Comparison of ENCODE assay signal across 3 fruit fly cellular contexts in the genomic region with DNA sequence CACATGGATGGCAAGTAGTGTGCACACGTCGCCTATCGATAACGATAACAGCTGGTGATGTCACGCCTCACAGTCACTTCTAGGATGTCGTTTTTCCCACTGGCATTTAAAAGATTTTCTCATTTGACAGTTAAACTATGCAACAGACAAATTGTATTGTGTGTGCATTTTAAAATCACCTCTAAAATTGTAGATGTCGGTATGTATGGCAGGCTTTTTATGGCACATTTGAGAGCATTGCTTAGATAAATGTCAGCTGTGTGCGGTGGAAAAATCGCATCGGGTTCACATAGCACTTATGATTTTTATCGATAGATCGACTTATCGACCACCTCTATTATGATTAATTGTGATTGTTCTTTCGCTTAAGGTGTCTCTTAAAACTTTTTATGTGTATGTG.
A peak's percentile ranks its signal among the peaks of the same experiment; 100 is the strongest.
TF ChIP-seq lines count a peak whose summit lies in the region.

Gene ArgRS (minus strand): TSS at position 7 of the 400 bp plus-strand sequence.
Gene CG8578 (plus strand): TSS at position 338 of the 400 bp plus-strand sequence.

TF ChIP-seq in whole organism, embryonic, 481 proteins besides CTCF, POLR2A, EP300 and RAD21 (continued from another document and continues in another):
- TF ChIP-seq CG31224 (GFP tag; IDR thresholded peaks at IDR 0.05; lab: Robert Waterston, UW) = no peak
- peak; percentile 23 for TF ChIP-seq nerfin-1 (tag; optimal IDR thresholded peaks at IDR 0.05; lab: Kevin White, UChicago)
- TF ChIP-seq Nf-YA (GFP tag; IDR thresholded peaks at IDR 0.05; lab: Robert Waterston, UW) = no peak
- no peak for TF ChIP-seq Fer2 (tag; optimal IDR thresholded peaks at IDR 0.05; lab: Kevin White, UChicago)
- no peak for TF ChIP-seq disco-r (GFP tag; optimal IDR thresholded peaks at IDR 0.05; lab: Kevin White, UChicago)
- no peak for TF ChIP-seq kah (GFP tag; optimal IDR thresholded peaks at IDR 0.05; lab: Kevin White, UChicago)
- no peak for TF ChIP-seq CG15011 (GFP tag; optimal IDR thresholded peaks at IDR 0.05; lab: Kevin White, UChicago)
- no peak for TF ChIP-seq CG10274 (GFP tag; optimal IDR thresholded peaks at IDR 0.05; lab: Kevin White, UChicago)
- TF ChIP-seq slou (GFP tag; optimal IDR thresholded peaks at IDR 0.05; lab: Kevin White, UChicago) = peak; percentile 59
- no peak for TF ChIP-seq tup (GFP tag; optimal IDR thresholded peaks at IDR 0.05; lab: Kevin White, UChicago)
- peak; percentile 30 for TF ChIP-seq NC2β (GFP tag; optimal IDR thresholded peaks at IDR 0.05; lab: Kevin White, UChicago)
- no peak for TF ChIP-seq CG10321 (GFP tag; IDR thresholded peaks at IDR 0.05; lab: Robert Waterston, UW)
- TF ChIP-seq Lhr (GFP tag; optimal IDR thresholded peaks at IDR 0.05; lab: Kevin White, UChicago) = peak; percentile 30
- no peak for TF ChIP-seq Vsx1 (GFP tag; optimal IDR thresholded peaks at IDR 0.05; lab: Kevin White, UChicago)
- TF ChIP-seq scrt (GFP tag; optimal IDR thresholded peaks at IDR 0.05; lab: Kevin White, UChicago) = no peak
- TF ChIP-seq sens (GFP tag; lab: Kevin White, UChicago) = peak; percentile 96
- peak; percentile 62 to 88 for TF ChIP-seq dpn (GFP tag; optimal IDR thresholded peaks at IDR 0.05; lab: Kevin White, UChicago)
- TF ChIP-seq fd3F (GFP tag; optimal IDR thresholded peaks at IDR 0.05; lab: Kevin White, UChicago) = no peak
- TF ChIP-seq B-H2 (GFP tag; optimal IDR thresholded peaks at IDR 0.05; lab: Kevin White, UChicago) = peak; percentile 13
- TF ChIP-seq exex (tag; optimal IDR thresholded peaks at IDR 0.05; lab: Kevin White, UChicago) = peak; percentile 29
- no peak for TF ChIP-seq CG10654 (GFP tag; optimal IDR thresholded peaks at IDR 0.05; lab: Kevin White, UChicago)
- peak; percentile 72 for TF ChIP-seq slbo (GFP tag; IDR thresholded peaks at IDR 0.05; lab: Robert Waterston, UW)
- no peak for TF ChIP-seq Asciz (GFP tag; optimal IDR thresholded peaks at IDR 0.05; lab: Kevin White, UChicago)
- peak; percentile 64 for TF ChIP-seq CG14710 (tag; optimal IDR thresholded peaks at IDR 0.05; lab: Kevin White, UChicago)
- peak; percentile 89 for TF ChIP-seq vnd (GFP tag; IDR thresholded peaks at IDR 0.05; lab: Robert Waterston, UW; ENCODE audit: partially characterized antibody)
- peak; percentile 23 for TF ChIP-seq vfl (GFP tag; optimal IDR thresholded peaks at IDR 0.05; lab: Kevin White, UChicago)
- no peak for TF ChIP-seq ATbp (GFP tag; optimal IDR thresholded peaks at IDR 0.05; lab: Kevin White, UChicago)
- no peak for TF ChIP-seq CG1832 (GFP tag; optimal IDR thresholded peaks at IDR 0.05; lab: Kevin White, UChicago)
- peak; percentile 57 for TF ChIP-seq p53 (GFP tag; optimal IDR thresholded peaks at IDR 0.05; lab: Kevin White, UChicago)
- no peak for TF ChIP-seq CG3281 (GFP tag; optimal IDR thresholded peaks at IDR 0.05; lab: Kevin White, UChicago)
- TF ChIP-seq TFAM (GFP tag; optimal IDR thresholded peaks at IDR 0.05; lab: Kevin White, UChicago) = no peak
- no peak for TF ChIP-seq CG15269 (tag; optimal IDR thresholded peaks at IDR 0.05; lab: Kevin White, UChicago)
- TF ChIP-seq CG12299 (tag; optimal IDR thresholded peaks at IDR 0.05; lab: Kevin White, UChicago) = no peak
- no peak for TF ChIP-seq otp (GFP tag; IDR thresholded peaks at IDR 0.05; lab: Robert Waterston, UW)
- peak; percentile 53 for TF ChIP-seq gem (tag; optimal IDR thresholded peaks at IDR 0.05; lab: Kevin White, UChicago)
- TF ChIP-seq CG31388 (GFP tag; optimal IDR thresholded peaks at IDR 0.05; lab: Kevin White, UChicago) = no peak
- no peak for TF ChIP-seq Ssrp (tag; optimal IDR thresholded peaks at IDR 0.05; lab: Kevin White, UChicago)
- TF ChIP-seq Gug (GFP tag; IDR thresholded peaks at IDR 0.05; lab: Robert Waterston, UW) = peak; percentile 82
- TF ChIP-seq zen (tag; optimal IDR thresholded peaks at IDR 0.05; lab: Kevin White, UChicago) = peak; percentile 34
- no peak for TF ChIP-seq tio (GFP tag; optimal IDR thresholded peaks at IDR 0.05; lab: Kevin White, UChicago)
- no peak for TF ChIP-seq Hand (GFP tag; optimal IDR thresholded peaks at IDR 0.05; lab: Kevin White, UChicago)
- no peak for TF ChIP-seq Ravus (GFP tag; IDR thresholded peaks at IDR 0.05; lab: Robert Waterston, UW)
- no peak for TF ChIP-seq ham (GFP tag; IDR thresholded peaks at IDR 0.05; lab: Robert Waterston, UW)

TF ChIP-seq in whole organism, prepupa, 60 proteins besides CTCF, POLR2A, EP300 and RAD21 (continued from another document):
- peak; percentile 62 for TF ChIP-seq topi (GFP tag; optimal IDR thresholded peaks at IDR 0.05; lab: Kevin White, UChicago)
- TF ChIP-seq eg (GFP tag; IDR thresholded peaks at IDR 0.05; lab: Robert Waterston, UW) = no peak; the same call in 2 of the 3 replicates
- TF ChIP-seq vri (GFP tag; optimal IDR thresholded peaks at IDR 0.05; lab: Kevin White, UChicago) = no peak
- no peak for TF ChIP-seq svp (GFP tag; lab: Kevin White, UChicago)
- TF ChIP-seq Hr4 (GFP tag; optimal IDR thresholded peaks at IDR 0.05; lab: Kevin White, UChicago) = peak; percentile 72
- TF ChIP-seq CG1621 (tag; optimal IDR thresholded peaks at IDR 0.05; lab: Kevin White, UChicago) = no peak
- TF ChIP-seq CG6276 (GFP tag; optimal IDR thresholded peaks at IDR 0.05; lab: Kevin White, UChicago) = no peak
- TF ChIP-seq fkh (GFP tag; optimal IDR thresholded peaks at IDR 0.05; lab: Kevin White, UChicago) = no peak
- TF ChIP-seq spab (GFP tag; optimal IDR thresholded peaks at IDR 0.05; lab: Kevin White, UChicago) = no peak
- peak; percentile 27 for TF ChIP-seq Sox15 (GFP tag; optimal IDR thresholded peaks at IDR 0.05; lab: Kevin White, UChicago)
- TF ChIP-seq CG9139 (GFP tag; optimal IDR thresholded peaks at IDR 0.05; lab: Kevin White, UChicago) = no peak
- TF ChIP-seq Met (GFP tag; optimal IDR thresholded peaks at IDR 0.05; lab: Kevin White, UChicago) = peak; percentile 39
- peak; percentile 29; the same call in 1 of the 2 replicates for TF ChIP-seq CG15336 (GFP tag; IDR thresholded peaks at IDR 0.05; lab: Robert Waterston, UW)
- TF ChIP-seq CG4318 (GFP tag; optimal IDR thresholded peaks at IDR 0.05; lab: Kevin White, UChicago) = no peak
- TF ChIP-seq Ets21C (GFP tag; optimal IDR thresholded peaks at IDR 0.05; lab: Kevin White, UChicago) = peak; percentile 44
- TF ChIP-seq Eip78C (GFP tag; lab: Kevin White, UChicago) = peak; percentile 91
- peak; percentile 69 for TF ChIP-seq CG3032 (tag; optimal IDR thresholded peaks at IDR 0.05; lab: Kevin White, UChicago)
- no peak for TF ChIP-seq CG6808 (GFP tag; optimal IDR thresholded peaks at IDR 0.05; lab: Kevin White, UChicago)
- TF ChIP-seq Blimp-1 (GFP tag; optimal IDR thresholded peaks at IDR 0.05; lab: Kevin White, UChicago) = no peak
- TF ChIP-seq CG10631 (GFP tag; optimal IDR thresholded peaks at IDR 0.05; lab: Kevin White, UChicago) = peak; percentile 58
- no peak for TF ChIP-seq CG34406 (GFP tag; optimal IDR thresholded peaks at IDR 0.05; lab: Kevin White, UChicago)
- TF ChIP-seq fd85E (GFP tag; optimal IDR thresholded peaks at IDR 0.05; lab: Kevin White, UChicago) = no peak
- peak; percentile 78 for TF ChIP-seq Gug (GFP tag; IDR thresholded peaks at IDR 0.05; lab: Robert Waterston, UW)
- TF ChIP-seq CG32006 (GFP tag; optimal IDR thresholded peaks at IDR 0.05; lab: Kevin White, UChicago) = no peak
- no peak for TF ChIP-seq pdm3 (GFP tag; optimal IDR thresholded peaks at IDR 0.05; lab: Kevin White, UChicago)
- TF ChIP-seq CG3919 (GFP tag; optimal IDR thresholded peaks at IDR 0.05; lab: Kevin White, UChicago) = no peak
- TF ChIP-seq acj6 (GFP tag; optimal IDR thresholded peaks at IDR 0.05; lab: Kevin White, UChicago) = peak; percentile 28
- peak; percentile 17 for TF ChIP-seq OdsH (GFP tag; optimal IDR thresholded peaks at IDR 0.05; lab: Kevin White, UChicago)
- no peak for TF ChIP-seq CG8632 (GFP tag; optimal IDR thresholded peaks at IDR 0.05; lab: Kevin White, UChicago)
- TF ChIP-seq CG16779 (tag; optimal IDR thresholded peaks at IDR 0.05; lab: Kevin White, UChicago) = no peak
- TF ChIP-seq CG8119 (GFP tag; IDR thresholded peaks at IDR 0.05; lab: Robert Waterston, UW) = no peak
- TF ChIP-seq CG11902 (GFP tag; optimal IDR thresholded peaks at IDR 0.05; lab: Kevin White, UChicago) = no peak
- peak; percentile 49 for TF ChIP-seq CG31627 (GFP tag; optimal IDR thresholded peaks at IDR 0.05; lab: Kevin White, UChicago)
- no peak for TF ChIP-seq CG6163 (GFP tag; IDR thresholded peaks at IDR 0.05; lab: Robert Waterston, UW)
- TF ChIP-seq Sox14 (GFP tag; optimal IDR thresholded peaks at IDR 0.05; lab: Kevin White, UChicago) = peak; percentile 62
- TF ChIP-seq CG11762 (GFP tag; optimal IDR thresholded peaks at IDR 0.05; lab: Kevin White, UChicago; ENCODE audit: insufficient read depth) = peak; percentile 29
- TF ChIP-seq CG10669 (GFP tag; optimal IDR thresholded peaks at IDR 0.05; lab: Kevin White, UChicago) = no peak
- peak; percentile 80 for TF ChIP-seq Eip75B (GFP tag; optimal IDR thresholded peaks at IDR 0.05; lab: Kevin White, UChicago)
- TF ChIP-seq fd59A (GFP tag; optimal IDR thresholded peaks at IDR 0.05; lab: Kevin White, UChicago) = no peak
- no peak for TF ChIP-seq CG8319 (GFP tag; optimal IDR thresholded peaks at IDR 0.05; lab: Kevin White, UChicago)
- TF ChIP-seq dac (GFP tag; optimal IDR thresholded peaks at IDR 0.05; lab: Kevin White, UChicago) = no peak

TF ChIP-seq in whole organism, wandering third instar larva, 38 proteins besides CTCF, POLR2A, EP300 and RAD21 (continued from another document):
- TF ChIP-seq fru (GFP tag; optimal IDR thresholded peaks at IDR 0.05; lab: Kevin White, UChicago) (peak; percentile 83), Jra (GFP tag; optimal IDR thresholded peaks at IDR 0.05; lab: Kevin White, UChicago) (peak; percentile 64), Dif (GFP tag; optimal IDR thresholded peaks at IDR 0.05; lab: Kevin White, UChicago; ENCODE audit: partially characterized antibody) (no peak), br (GFP tag; optimal IDR thresholded peaks at IDR 0.05; lab: Kevin White, UChicago) (no peak), Sp1 (GFP tag; optimal IDR thresholded peaks at IDR 0.05; lab: Kevin White, UChicago) (no peak), Hr83 (GFP tag; optimal IDR thresholded peaks at IDR 0.05; lab: Kevin White, UChicago; ENCODE audit: poor library complexity, severe bottlenecking) (no peak), sage (GFP tag; optimal IDR thresholded peaks at IDR 0.05; lab: Kevin White, UChicago) (no peak), GATAd (GFP tag; optimal IDR thresholded peaks at IDR 0.05; lab: Kevin White, UChicago) (no peak)
